Worm (Caenorhabditis elegans) whole organism, L4 larva: ENCODE results near the gene pei-1.

ENCODE experiments used
- jun-1 ChIP-seq: fragments of 150-350 bp; optimal IDR thresholded peaks from 2 replicates; lab custom pipeline; 2014; ENCODE audit warnings: missing biosample characterization, missing genetic modification reagents, missing genetic modification characterization
- lin-13 ChIP-seq: fragments of 150-350 bp; optimal IDR thresholded peaks from 2 replicates; lab custom pipeline; 2014; ENCODE audit warnings: missing biosample characterization, missing genetic modification reagents, missing genetic modification characterization
- lsy-2 ChIP-seq, 2 experiments: fragments of 150-350 bp in 1 of 2; sonication (generic microtip) in 1 of 2; optimal IDR thresholded peaks; 2 replicates each; lab custom pipeline; 2014 to 2017; ENCODE audit warnings: missing biosample characterization in 2 of 2, missing genetic modification characterization in 2 of 2
- nhr-28 ChIP-seq: fragments of 150-350 bp; optimal IDR thresholded peaks from 2 replicates; lab custom pipeline; 2014; ENCODE audit warnings: missing biosample characterization, missing genetic modification characterization
- pha-4 ChIP-seq, 2 experiments: fragments of 150-350 bp in 1 of 2; fragments of 200-800 bp in 1 of 2; sonication (Bioruptor generic) in 1 of 2; IDR thresholded peaks in 1 of 2; optimal IDR thresholded peaks in 1 of 2; 2 replicates each; pipeline versions ENCODE4 v1.3.6 to Lab custom; 2014 to 2022; ENCODE audit warnings: missing genetic modification characterization in 2 of 2, missing genetic modification reagents in 2 of 2, missing biosample characterization in 1 of 2, missing compliant biosample characterization in 1 of 2
- pqm-1 ChIP-seq: sonication (generic microtip); optimal IDR thresholded peaks from 2 replicates; lab custom pipeline; 2017; ENCODE audit warnings: missing biosample characterization, missing genetic modification characterization
- unc-39 ChIP-seq: sonication (generic microtip); optimal IDR thresholded peaks from 2 replicates; lab custom pipeline; 2017; ENCODE audit warnings: missing biosample characterization, missing genetic modification characterization
- zag-1 ChIP-seq: fragments of 150-350 bp; optimal IDR thresholded peaks from 2 replicates; lab custom pipeline; 2014; ENCODE audit warnings: missing biosample characterization, missing genetic modification characterization

DNA sequence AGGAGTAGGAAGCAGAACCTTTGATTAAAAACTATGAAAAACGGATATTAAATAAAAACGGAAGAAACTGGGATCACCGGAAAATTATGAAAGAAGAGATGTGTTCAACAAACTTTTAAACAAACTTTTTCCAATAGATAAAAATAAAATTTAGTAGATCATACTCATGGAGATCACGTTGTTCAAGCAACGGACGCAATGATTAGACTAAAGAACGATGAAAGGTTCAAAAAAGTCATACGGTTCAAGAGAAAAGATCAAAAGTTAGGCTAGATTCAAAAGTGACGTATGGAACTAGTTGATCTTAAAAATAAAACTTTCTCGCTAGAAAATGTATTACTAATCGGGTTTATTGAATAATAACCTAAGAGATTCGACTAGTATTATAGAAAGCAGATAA lies 39.8 kb upstream of the pei-1 start:
- no peak for TF ChIP-seq pqm-1 (tag; lab: Kevin White, UChicago)
- TF ChIP-seq lsy-2 (tag; optimal IDR thresholded peaks at IDR 0.05; lab: Kevin White, UChicago), result no peak
- no peak for TF ChIP-seq pha-4 (GFP tag; IDR thresholded peaks at IDR 0.05; lab: Robert Waterston, UW)
- no peak for TF ChIP-seq pha-4 (tag; optimal IDR thresholded peaks at IDR 0.05; lab: Kevin White, UChicago)
- no peak for TF ChIP-seq nhr-28 (tag; lab: Kevin White, UChicago)
- TF ChIP-seq zag-1 (tag; lab: Kevin White, UChicago), result no peak
- no peak for TF ChIP-seq jun-1 (tag; lab: Kevin White, UChicago)
- no peak for TF ChIP-seq unc-39 (tag; lab: Kevin White, UChicago)
- no peak for TF ChIP-seq lin-13
